Worm (Caenorhabditis elegans): ENCODE data around the gene glb-27.

glb-27 gene

DNA sequence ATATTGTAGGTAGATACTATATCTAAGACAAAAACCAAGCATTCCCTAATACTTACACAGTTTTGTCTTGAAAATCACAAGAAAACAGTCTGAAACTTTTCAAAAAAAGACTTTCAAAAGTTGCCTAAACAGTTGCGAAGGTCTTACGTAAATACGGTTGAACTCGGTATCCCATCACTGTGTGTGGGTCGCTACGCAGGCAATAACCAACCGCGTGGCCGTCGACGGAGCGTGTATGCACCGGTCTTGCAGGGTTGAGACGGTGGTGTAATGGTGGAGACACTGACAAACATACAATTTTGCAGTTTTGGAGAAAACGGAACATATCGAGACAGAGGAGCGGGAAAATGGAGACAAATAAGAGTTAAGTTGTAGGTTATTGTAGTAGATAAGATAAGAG lies 5.2 kb upstream of the glb-27 start, which contains the start of gene iff-2 (continued):
- TF ChIP-seq sox-4 (tag; optimal IDR thresholded peaks at IDR 0.05) (peak; percentile 95), elt-2 (tag; optimal IDR thresholded peaks at IDR 0.05) (peak; percentile 94), nhr-90 (tag; optimal IDR thresholded peaks at IDR 0.05; ENCODE audit: poor library complexity) (peak; percentile 99), pax-3 (tag; optimal IDR thresholded peaks at IDR 0.05) (peak; percentile 98)

DNA sequence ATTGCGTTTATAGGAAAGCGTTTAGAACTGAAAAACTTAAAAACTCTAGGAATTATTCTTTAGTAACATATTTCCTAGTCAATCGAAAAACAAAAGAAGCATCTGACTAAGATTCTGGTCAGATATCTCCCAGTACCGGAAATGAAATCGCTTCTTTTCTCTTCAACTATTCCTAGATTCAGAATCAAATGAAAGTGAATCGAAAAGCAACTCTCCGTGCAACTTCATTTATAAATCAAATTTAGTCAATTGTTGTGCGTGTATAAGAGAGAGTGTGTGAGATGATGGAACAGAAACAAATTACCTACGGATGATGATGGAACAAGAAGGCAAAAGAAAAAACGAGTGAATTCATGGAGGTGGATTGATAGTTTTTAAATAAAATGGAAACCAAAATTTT lies 3.1 kb upstream of the glb-27 start:
- TF ChIP-seq alr-1 (tag; optimal IDR thresholded peaks at IDR 0.05; ENCODE audit: borderline replicate concordance) (no peak), unc-30 (tag; optimal IDR thresholded peaks at IDR 0.05) (no peak), aly-2 (tag; optimal IDR thresholded peaks at IDR 0.05) (no peak), unc-62 (GFP tag; optimal IDR thresholded peaks at IDR 0.05) (no peak), sptf-1 (tag; optimal IDR thresholded peaks at IDR 0.05) (no peak), tlp-1 (tag; optimal IDR thresholded peaks at IDR 0.05) (no peak), ceh-88 (GFP tag; IDR thresholded peaks at IDR 0.05) (no peak), lsy-2 (tag; optimal IDR thresholded peaks at IDR 0.05) (no peak), vab-15 (tag; optimal IDR thresholded peaks at IDR 0.05) (no peak), F16B12.6 (tag; optimal IDR thresholded peaks at IDR 0.05) (no peak), sup-37 (GFP tag; optimal IDR thresholded peaks at IDR 0.05) (no peak), mep-1 (tag; optimal IDR thresholded peaks at IDR 0.05) (no peak), lin-15B (tag; optimal IDR thresholded peaks at IDR 0.05) (no peak), lin-39 (tag; optimal IDR thresholded peaks at IDR 0.05) (no peak), rnt-1 (tag; optimal IDR thresholded peaks at IDR 0.05) (no peak), lin-14 (GFP tag; optimal IDR thresholded peaks at IDR 0.05) (peak; percentile 46), nhr-237 (tag; optimal IDR thresholded peaks at IDR 0.05) (no peak), tbx-2 (tag; optimal IDR thresholded peaks at IDR 0.05) (no peak), nhr-12 (tag; optimal IDR thresholded peaks at IDR 0.05) (no peak), ceh-82 (tag; optimal IDR thresholded peaks at IDR 0.05) (no peak), elt-2 (tag; optimal IDR thresholded peaks at IDR 0.05) (no peak), irx-1 (tag; optimal IDR thresholded peaks at IDR 0.05) (no peak), nhr-47 (tag; optimal IDR thresholded peaks at IDR 0.05) (peak; percentile 18), sox-4 (tag; optimal IDR thresholded peaks at IDR 0.05) (no peak), nhr-20 (tag; optimal IDR thresholded peaks at IDR 0.05) (no peak), nhr-11 (tag; optimal IDR thresholded peaks at IDR 0.05) (no peak), nhr-85 (tag) (no peak), ces-1 (GFP tag; optimal IDR thresholded peaks at IDR 0.05) (peak; percentile 43), dsc-1 (tag; optimal IDR thresholded peaks at IDR 0.05) (peak; percentile 6), efl-1 (optimal IDR thresholded peaks at IDR 0.05) (no peak), efl-1 (GFP tag; optimal IDR thresholded peaks at IDR 0.05 in 1 of 2) (no peak), snpc-4 (tag; optimal IDR thresholded peaks at IDR 0.05) (no peak), blmp-1 (tag; optimal IDR thresholded peaks at IDR 0.05) (no peak), C04F5.9 (tag; optimal IDR thresholded peaks at IDR 0.05) (no peak), nhr-84 (tag; optimal IDR thresholded peaks at IDR 0.05) (no peak), zag-1 (tag; optimal IDR thresholded peaks at IDR 0.05) (no peak), snu-23 (GFP tag; optimal IDR thresholded peaks at IDR 0.05) (peak; percentile 13), nhr-77 (tag; optimal IDR thresholded peaks at IDR 0.05) (no peak), lir-3 (tag; optimal IDR thresholded peaks at IDR 0.05; ENCODE audit: poor library complexity) (no peak), efl-3 (GFP tag; optimal IDR thresholded peaks at IDR 0.05) (no peak), fkh-10 (GFP tag; optimal IDR thresholded peaks at IDR 0.05) (peak; percentile 98), ceh-63 (GFP tag; optimal IDR thresholded peaks at IDR 0.05) (no peak), nhr-71 (tag; optimal IDR thresholded peaks at IDR 0.05) (peak; percentile 9), ztf-4 (tag; optimal IDR thresholded peaks at IDR 0.05) (no peak), nhr-76 (tag; optimal IDR thresholded peaks at IDR 0.05) (no peak), dpl-1 (GFP tag; optimal IDR thresholded peaks at IDR 0.05) (no peak), mab-9 (GFP tag; IDR thresholded peaks at IDR 0.05) (no peak), unc-86 (tag; optimal IDR thresholded peaks at IDR 0.05) (no peak), unc-98 (GFP tag; IDR thresholded peaks at IDR 0.05) (no peak), nhr-19 (GFP tag; conservative IDR thresholded peaks at IDR 0.05) (no peak), lin-35 (GFP tag; optimal IDR thresholded peaks at IDR 0.05) (no peak)
